Fruit fly (Drosophila melanogaster) whole organism, adult: ENCODE data around the gene CG18666.

Experiments
- CG7101 ChIP-seq: fragments of 200-800 bp; sonication (Bioruptor generic); optimal IDR thresholded peaks from 2 replicates; lab custom pipeline; 2018; ENCODE audit warnings: missing biosample characterization, mild to moderate bottlenecking, missing genetic modification characterization, moderate library complexity
- Clk ChIP-seq: fragments of 200-800 bp; sonication (Bioruptor generic); optimal IDR thresholded peaks from 2 replicates; lab custom pipeline; 2017; ENCODE audit warnings: missing biosample characterization, missing genetic modification characterization
- cnc ChIP-seq, 2 experiments: fragments of >200 bp; optimal IDR thresholded peaks; 2 replicates each; lab custom pipeline; 2017
- ovo ChIP-seq: fragments of 200-800 bp; sonication (Bioruptor generic); optimal IDR thresholded peaks from 2 replicates; lab custom pipeline; 2016; ENCODE audit warnings: missing biosample characterization, missing genetic modification characterization
- toe ChIP-seq: fragments of 200-800 bp; sonication (Bioruptor generic); optimal IDR thresholded peaks from 2 replicates; lab custom pipeline; 2016; ENCODE audit warnings: missing biosample characterization, missing genetic modification characterization

DNA sequence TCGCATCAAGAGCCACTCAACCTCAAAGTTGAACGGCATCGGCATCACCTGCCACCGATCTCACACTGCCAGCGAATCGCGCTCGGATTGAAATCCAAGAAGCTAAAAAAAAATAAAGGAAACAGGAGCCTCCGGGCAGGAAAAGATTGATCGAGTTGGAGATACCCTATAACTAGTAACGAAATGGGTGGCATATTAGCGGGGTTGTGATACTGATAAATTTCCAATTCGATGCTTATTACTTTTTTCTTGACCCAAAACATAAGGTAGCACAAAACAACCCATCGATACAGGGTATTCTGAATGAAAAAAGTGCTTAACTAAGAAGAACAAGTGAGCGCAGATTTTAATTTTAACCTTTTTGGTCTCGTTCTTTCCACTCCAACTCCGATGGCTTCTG lies 37.7 kb downstream of the CG18666 start:
- no peak for TF ChIP-seq toe
- TF ChIP-seq Clk (GFP tag; lab: Kevin White, UChicago) = no peak
- no peak for TF ChIP-seq ovo (GFP tag; lab: Kevin White, UChicago)
- TF ChIP-seq CG7101 (tag; lab: Kevin White, UChicago) = no peak
- TF ChIP-seq cnc (optimal IDR thresholded peaks at IDR 0.05; lab: Kevin White, UChicago) = no peak
